Fruit fly (Drosophila melanogaster) whole organism, embryonic: Measurements from ENCODE around the gene wam.
A peak's percentile ranks its signal among the peaks of the same experiment; 100 is the strongest.

Source experiments
- ATbp ChIP-seq: fragments of 200-800 bp; sonication (Bioruptor generic); optimal IDR thresholded peaks from 2 replicates; lab custom pipeline; 2017; ENCODE audit warnings: missing biosample characterization, mild to moderate bottlenecking, missing genetic modification characterization, missing genetic modification reagents
- Aef1 ChIP-seq: fragments of 200-800 bp; sonication (Bioruptor generic); IDR thresholded peaks from 3 replicates; pipeline ENCODE4 v1.3.6; 2022; ENCODE audit warnings: missing biosample characterization, missing genetic modification characterization
- Asciz ChIP-seq: fragments of 200-800 bp; sonication (Bioruptor generic); optimal IDR thresholded peaks from 2 replicates; lab custom pipeline; 2017; ENCODE audit warnings: missing biosample characterization, mild to moderate bottlenecking, missing genetic modification characterization, missing genetic modification reagents
- B-H2 ChIP-seq: fragments of 200-800 bp; sonication (Bioruptor generic); optimal IDR thresholded peaks from 2 replicates; lab custom pipeline; 2018; ENCODE audit warnings: missing biosample characterization, mild to moderate bottlenecking, missing genetic modification characterization
- Bgb ChIP-seq: fragments of 200-800 bp; sonication (Bioruptor generic); IDR thresholded peaks from 2 replicates; pipeline ENCODE4 v1.3.6; 2022; ENCODE audit warnings: missing biosample characterization, missing genetic modification characterization; ENCODE audit not compliant: partially characterized antibody
- CG10431 ChIP-seq: fragments of 200-800 bp; sonication (Bioruptor generic); optimal IDR thresholded peaks from 3 replicates; lab custom pipeline; 2018; ENCODE audit warnings: missing biosample characterization, mild to moderate bottlenecking, missing genetic modification characterization
- CG11456 ChIP-seq: fragments of 200-800 bp; sonication (Bioruptor generic); IDR thresholded peaks from 3 replicates; pipeline ENCODE4 v1.3.6; 2022; ENCODE audit warnings: missing biosample characterization, missing genetic modification characterization
- CG11560 ChIP-seq: fragments of 200-800 bp; sonication (Bioruptor generic); IDR thresholded peaks from 3 replicates; pipeline ENCODE4 v1.3.6; 2022; ENCODE audit warnings: missing biosample characterization, missing genetic modification characterization
- CG12104 ChIP-seq: fragments of 200-800 bp; sonication (Bioruptor generic); optimal IDR thresholded peaks from 3 replicates; lab custom pipeline; 2016; ENCODE audit warnings: missing biosample characterization, missing genetic modification characterization
- CG12155 ChIP-seq: fragments of 200-800 bp; sonication (Bioruptor generic); optimal IDR thresholded peaks from 3 replicates; lab custom pipeline; 2016; ENCODE audit warnings: missing biosample characterization, missing genetic modification characterization
- CG13624 ChIP-seq: fragments of 200-800 bp; sonication (Bioruptor generic); optimal IDR thresholded peaks from 2 replicates; lab custom pipeline; 2016; ENCODE audit warnings: missing biosample characterization, missing genetic modification characterization
- CG14710 ChIP-seq: fragments of 200-800 bp; sonication (Bioruptor generic); optimal IDR thresholded peaks from 3 replicates; lab custom pipeline; 2019; ENCODE audit warnings: missing biosample characterization, mild to moderate bottlenecking, missing genetic modification characterization, moderate library complexity
- CG15269 ChIP-seq: fragments of 200-800 bp; sonication (Bioruptor generic); optimal IDR thresholded peaks from 2 replicates; lab custom pipeline; 2018; ENCODE audit warnings: missing biosample characterization, mild to moderate bottlenecking, missing genetic modification characterization, moderate library complexity
- CG1603 ChIP-seq: fragments of 200-800 bp; sonication (Bioruptor generic); optimal IDR thresholded peaks from 2 replicates; lab custom pipeline; 2019; ENCODE audit warnings: missing biosample characterization, mild to moderate bottlenecking, missing genetic modification characterization, moderate library complexity
- CG16815 ChIP-seq: fragments of 200-800 bp; sonication (Bioruptor generic); optimal IDR thresholded peaks from 3 replicates; lab custom pipeline; 2017; ENCODE audit warnings: missing biosample characterization, mild to moderate bottlenecking, missing genetic modification characterization
- CG30431 ChIP-seq: fragments of 200-800 bp; sonication (Bioruptor generic); optimal IDR thresholded peaks from 2 replicates; lab custom pipeline; 2017; ENCODE audit warnings: missing biosample characterization, missing genetic modification characterization
- CG3281 ChIP-seq: fragments of 200-800 bp; sonication (Bioruptor generic); optimal IDR thresholded peaks from 3 replicates; lab custom pipeline; 2017; ENCODE audit warnings: missing biosample characterization, mild to moderate bottlenecking, missing genetic modification characterization
- CG3407 ChIP-seq: fragments of 200-800 bp; sonication (Bioruptor generic); optimal IDR thresholded peaks from 2 replicates; lab custom pipeline; 2018; ENCODE audit warnings: missing biosample characterization, mild to moderate bottlenecking, missing genetic modification characterization
- CG3726 ChIP-seq: fragments of 200-800 bp; sonication (Bioruptor generic); IDR thresholded peaks from 3 replicates; pipeline ENCODE4, ENCODE4 v1.3.6; 2022; ENCODE audit warnings: missing biosample characterization, missing genetic modification characterization
- CG6813 ChIP-seq: fragments of 200-800 bp; sonication (Bioruptor generic); optimal IDR thresholded peaks from 2 replicates; lab custom pipeline; 2017; ENCODE audit warnings: missing biosample characterization, missing genetic modification characterization, mild to moderate bottlenecking, moderate library complexity, missing genetic modification reagents
- CG7556 ChIP-seq: fragments of 200-800 bp; sonication (Bioruptor generic); optimal IDR thresholded peaks from 2 replicates; lab custom pipeline; 2017; ENCODE audit warnings: missing biosample characterization, mild to moderate bottlenecking, missing genetic modification characterization
- CoRest ChIP-seq: fragments of 200-800 bp; sonication (Bioruptor generic); optimal IDR thresholded peaks from 3 replicates; lab custom pipeline; 2018; ENCODE audit warnings: missing biosample characterization, mild to moderate bottlenecking, missing genetic modification characterization, moderate library complexity
- Deaf1 ChIP-seq: fragments of 200-800 bp; optimal IDR thresholded peaks from 3 replicates; lab custom pipeline; 2019; ENCODE audit warnings: missing biosample characterization, mild to moderate bottlenecking, missing genetic modification characterization, moderate library complexity
- Drgx ChIP-seq: fragments of 200-800 bp; sonication (Bioruptor generic); IDR thresholded peaks from 2 replicates; pipeline ENCODE4 v1.3.6; 2022; ENCODE audit warnings: missing biosample characterization, missing genetic modification characterization
- Ets65A ChIP-seq: fragments of 200-800 bp; sonication (Bioruptor generic); peaks from one replicate; lab custom pipeline; 2016; ENCODE audit warnings: missing biosample characterization, missing genetic modification characterization
- Lhr ChIP-seq: fragments of 200-800 bp; sonication (Bioruptor generic); optimal IDR thresholded peaks from 3 replicates; lab custom pipeline; 2017; ENCODE audit warnings: mild to moderate bottlenecking, missing biosample characterization, missing genetic modification reagents, missing genetic modification characterization
- Nf-YB ChIP-seq: fragments of 200-800 bp; sonication (Bioruptor generic); optimal IDR thresholded peaks from 3 replicates; lab custom pipeline; 2019; ENCODE audit warnings: missing biosample characterization, mild to moderate bottlenecking, missing genetic modification characterization, moderate library complexity
- Nf-YC ChIP-seq: fragments of 200-800 bp; optimal IDR thresholded peaks from 3 replicates; lab custom pipeline; 2019; ENCODE audit warnings: missing biosample characterization, mild to moderate bottlenecking, missing genetic modification characterization, moderate library complexity
- Oli ChIP-seq: fragments of 200-800 bp; sonication (Bioruptor generic); optimal IDR thresholded peaks from 2 replicates; lab custom pipeline; 2018; ENCODE audit warnings: missing biosample characterization, mild to moderate bottlenecking, missing genetic modification characterization, moderate library complexity
- Pdp1 ChIP-seq, 2 experiments: fragments of 200-800 bp; sonication (Bioruptor generic); optimal IDR thresholded peaks; 3 replicates each; lab custom pipeline; 2016; ENCODE audit warnings: missing biosample characterization in 2 of 2, missing genetic modification characterization in 2 of 2, mild to moderate bottlenecking in 1 of 2, moderate library complexity in 1 of 2
- crol ChIP-seq: fragments of 200-800 bp; sonication (Bioruptor generic); IDR thresholded peaks from 2 replicates; pipeline ENCODE4 v1.3.6; 2022; ENCODE audit warnings: missing biosample characterization, missing genetic modification characterization
- dmrt99B ChIP-seq: fragments of 200-800 bp; sonication (Bioruptor generic); optimal IDR thresholded peaks from 2 replicates; lab custom pipeline; 2018; ENCODE audit warnings: missing biosample characterization, mild to moderate bottlenecking, missing genetic modification characterization, moderate library complexity
- fd3F ChIP-seq: fragments of 200-800 bp; sonication (Bioruptor generic); optimal IDR thresholded peaks from 2 replicates; lab custom pipeline; 2018; ENCODE audit warnings: missing biosample characterization, mild to moderate bottlenecking, missing genetic modification characterization, moderate library complexity
- ftz-f1 ChIP-seq: fragments of 200-800 bp; sonication (Bioruptor generic); optimal IDR thresholded peaks from 2 replicates; lab custom pipeline; 2016; ENCODE audit warnings: missing biosample characterization, missing genetic modification characterization
- grn ChIP-seq: fragments of 200-800 bp; sonication (Bioruptor generic); optimal IDR thresholded peaks from 3 replicates; lab custom pipeline; 2017; ENCODE audit warnings: missing biosample characterization, missing genetic modification characterization
- kni ChIP-seq: fragments of 200-800 bp; sonication (Bioruptor generic); optimal IDR thresholded peaks from 3 replicates; lab custom pipeline; 2017; ENCODE audit warnings: mild to moderate bottlenecking, missing biosample characterization, missing genetic modification reagents, missing genetic modification characterization
- lbe ChIP-seq: fragments of 200-800 bp; sonication (Bioruptor generic); optimal IDR thresholded peaks from 2 replicates; lab custom pipeline; 2016; ENCODE audit warnings: missing biosample characterization, mild to moderate bottlenecking, missing genetic modification characterization
- lov ChIP-seq, 2 experiments: fragments of 200-800 bp in 1 of 2; fragments of >200 bp in 1 of 2; sonication (Bioruptor generic) in 1 of 2; IDR thresholded peaks in 1 of 2; optimal IDR thresholded peaks in 1 of 2; 2 replicates in 1 of 2; 3 replicates in 1 of 2; pipeline versions ENCODE4 v1.3.6 to Lab custom; 2017 to 2022; ENCODE audit warnings: missing biosample characterization in 1 of 2, missing genetic modification characterization in 1 of 2
- ranshi ChIP-seq: fragments of 200-800 bp; sonication (Bioruptor generic); IDR thresholded peaks from 2 replicates; pipeline ENCODE4 v1.3.6; 2022; ENCODE audit warnings: missing biosample characterization, missing genetic modification characterization
- sens ChIP-seq: fragments of 200-800 bp; sonication (Bioruptor generic); peaks from one replicate; lab custom pipeline; 2016; ENCODE audit warnings: missing biosample characterization, missing genetic modification characterization
- sisA ChIP-seq: fragments of 200-800 bp; sonication (Bioruptor generic); IDR thresholded peaks from 2 replicates; pipeline ENCODE4 v1.3.6; 2022; ENCODE audit warnings: missing biosample characterization, missing genetic modification characterization
- slbo ChIP-seq: fragments of 200-800 bp; sonication (Bioruptor generic); IDR thresholded peaks from 2 replicates; pipeline ENCODE4 v1.3.6; 2022; ENCODE audit warnings: missing biosample characterization, missing genetic modification characterization
- sr ChIP-seq: fragments of 200-800 bp; sonication (Bioruptor generic); IDR thresholded peaks from 3 replicates; pipeline ENCODE4 v1.3.6; 2022; ENCODE audit warnings: missing biosample characterization, missing genetic modification characterization
- twi ChIP-seq: fragments of 200-800 bp; optimal IDR thresholded peaks from 2 replicates; lab custom pipeline; 2019; ENCODE audit warnings: missing biosample characterization, mild to moderate bottlenecking, missing genetic modification characterization, moderate library complexity
- vvl ChIP-seq: fragments of 200-800 bp; sonication (Bioruptor generic); IDR thresholded peaks from 2 replicates; pipeline ENCODE4 v1.3.6; 2022; ENCODE audit warnings: missing biosample characterization, missing genetic modification characterization
- zen ChIP-seq: fragments of 200-800 bp; sonication (Bioruptor generic); optimal IDR thresholded peaks from 3 replicates; lab custom pipeline; 2018; ENCODE audit warnings: missing biosample characterization, mild to moderate bottlenecking, missing genetic modification characterization, moderate library complexity

The wam gene

DNA sequence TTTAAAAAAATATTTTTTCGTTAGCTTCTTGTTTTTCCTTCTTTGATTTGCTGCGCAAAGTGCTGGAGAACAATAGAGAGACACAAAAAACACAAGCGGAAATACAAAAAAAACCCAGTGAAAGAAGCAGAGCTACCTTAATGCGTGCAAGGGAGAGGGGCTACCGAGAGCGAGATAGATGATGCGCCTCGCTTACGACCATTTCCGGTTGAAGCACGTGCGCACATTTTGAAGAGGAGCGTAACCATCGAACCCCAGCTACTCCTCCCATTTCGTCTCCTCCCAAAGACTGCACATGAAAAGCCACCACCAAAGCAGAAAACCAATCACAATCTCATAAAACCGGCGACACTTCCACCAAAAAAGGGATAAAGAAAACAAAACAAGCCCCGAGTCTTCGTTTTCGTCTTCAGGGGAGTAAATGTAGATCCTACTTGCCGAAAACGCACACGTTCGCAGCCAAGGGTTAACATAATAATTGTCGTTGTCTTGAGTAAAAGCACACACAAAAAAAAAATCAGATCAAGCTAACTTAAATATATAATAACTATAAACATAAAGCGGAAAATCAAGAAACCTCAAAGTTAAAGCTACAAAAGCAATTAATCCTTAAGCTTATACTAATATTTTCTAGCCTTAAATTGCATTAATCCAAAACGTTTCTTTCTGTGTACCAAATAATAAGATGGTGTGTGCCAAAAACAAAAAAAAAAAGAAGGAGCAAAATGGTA lies 9.4 kb upstream of the wam start (continued):
- peak; percentile 71 for TF ChIP-seq kni
- TF ChIP-seq zen (tag; lab: Kevin White, UChicago) = peak; percentile 39
- TF ChIP-seq CoRest (tag; lab: Kevin White, UChicago) = peak; percentile 31
- peak; percentile 28 for TF ChIP-seq CG3281 (GFP tag; lab: Kevin White, UChicago)
- peak; percentile 45 for TF ChIP-seq CG16815
- TF ChIP-seq sens (GFP tag; lab: Kevin White, UChicago) = peak; percentile 54
- peak; percentile 8 for TF ChIP-seq CG7556 (GFP tag; lab: Kevin White, UChicago)
- no peak for TF ChIP-seq CG3726 (GFP tag; lab: Robert Waterston, UW)
- peak; percentile 18 for TF ChIP-seq CG10431 (GFP tag; lab: Kevin White, UChicago)
- peak; percentile 27 for TF ChIP-seq CG6813 (GFP tag; lab: Kevin White, UChicago)
- TF ChIP-seq Deaf1 (tag; lab: Kevin White, UChicago) = peak; percentile 65

DNA sequence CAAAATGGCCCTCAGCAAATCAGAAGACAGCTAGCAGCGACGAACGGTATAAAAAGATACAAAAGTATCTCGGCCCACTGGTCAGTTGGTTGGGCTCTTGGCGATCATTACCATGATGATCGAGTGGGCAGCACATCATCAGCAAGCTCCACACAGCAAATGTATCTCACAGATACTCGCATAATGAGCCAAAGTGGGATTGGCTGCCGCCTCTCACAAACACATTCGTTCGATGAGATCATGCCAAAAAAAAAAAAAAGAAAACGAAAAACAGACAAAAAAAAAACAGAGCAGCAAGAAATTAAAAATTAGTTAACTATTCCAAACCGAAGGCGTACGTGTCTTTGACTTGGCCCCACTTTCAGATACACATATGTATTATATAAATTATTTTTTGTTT lies 8.3 kb upstream of the wam start:
- TF ChIP-seq sr = peak; percentile 67; the same call in 2 of the 3 replicates
- TF ChIP-seq Nf-YB (GFP tag; lab: Kevin White, UChicago) = peak; percentile 73
- peak; percentile 83 for TF ChIP-seq Nf-YC (tag; lab: Kevin White, UChicago)
- TF ChIP-seq Pdp1 (GFP tag; optimal IDR thresholded peaks at IDR 0.05; lab: Kevin White, UChicago) = peak in 1 of 2 experiments; percentile 16
- TF ChIP-seq Drgx (GFP tag; lab: Robert Waterston, UW) = 0 out of 2 replicates have a peak, but pooled peaks have one; percentile 21
- TF ChIP-seq crol (GFP tag; lab: Robert Waterston, UW) = no peak
- no peak for TF ChIP-seq lov (optimal IDR thresholded peaks at IDR 0.05; lab: Kevin White, UChicago)
- TF ChIP-seq lov (GFP tag; IDR thresholded peaks at IDR 0.05; lab: Robert Waterston, UW) = 0 out of 3 replicates have a peak, but pooled peaks have one; percentile 15
- TF ChIP-seq B-H2 (GFP tag; lab: Kevin White, UChicago) = no peak

DNA sequence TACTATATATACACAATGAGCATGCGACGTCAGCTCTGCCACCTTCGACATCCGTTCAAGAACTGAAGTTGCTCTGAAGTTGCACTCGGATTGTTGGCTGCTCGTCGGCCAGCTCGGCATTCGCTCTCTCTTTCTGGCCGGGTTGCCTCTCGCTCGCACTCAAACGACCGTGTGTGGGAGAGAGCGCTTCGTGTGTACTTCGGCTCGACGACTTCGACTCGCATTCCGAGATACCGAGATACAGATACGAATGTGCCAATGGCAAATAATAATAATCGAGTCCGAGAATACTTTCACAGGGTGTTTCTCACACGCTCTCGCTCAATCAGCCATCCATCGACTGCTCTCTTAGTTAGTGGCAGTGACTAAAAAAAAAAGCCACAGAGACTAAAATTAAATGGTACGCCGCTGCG lies 7.5 kb upstream of the wam start:
- TF ChIP-seq CG1603 (peak; percentile 24), sisA (GFP tag; lab: Robert Waterston, UW) (no peak), CG30431 (GFP tag; lab: Kevin White, UChicago) (no peak), CG11456 (GFP tag; lab: Robert Waterston, UW) (no peak), CG15269 (tag; lab: Kevin White, UChicago) (no peak), Oli (tag; lab: Kevin White, UChicago) (no peak), lbe (GFP tag; lab: Kevin White, UChicago) (peak; percentile 72), grn (peak; percentile 91), fd3F (GFP tag; lab: Kevin White, UChicago) (no peak), Asciz (no peak), Bgb (peak; percentile 69), Aef1 (GFP tag; lab: Robert Waterston, UW) (no peak), vvl (GFP tag; lab: Robert Waterston, UW) (peak; percentile 72; the same call in 1 of the 2 replicates), ATbp (GFP tag; lab: Kevin White, UChicago) (no peak), dmrt99B (tag; lab: Kevin White, UChicago) (peak; percentile 42), Ets65A (GFP tag; lab: Kevin White, UChicago) (no peak), twi (tag; lab: Kevin White, UChicago) (peak; percentile 23), CG7556 (GFP tag; lab: Kevin White, UChicago) (no peak), CG12155 (GFP tag; lab: Kevin White, UChicago) (peak; percentile 23), ftz-f1 (GFP tag; lab: Kevin White, UChicago) (peak; percentile 83), CG3407 (GFP tag; lab: Kevin White, UChicago) (no peak), CG16815 (no peak), CG13624 (GFP tag; lab: Kevin White, UChicago) (no peak), CG12104 (GFP tag; lab: Kevin White, UChicago) (no peak), slbo (GFP tag; lab: Robert Waterston, UW) (no peak), CG11560 (tag; lab: Robert Waterston, UW) (no peak), ranshi (0 out of 2 replicates have a peak, but pooled peaks have one; percentile 18), CG14710 (tag; lab: Kevin White, UChicago) (no peak), Lhr (GFP tag; lab: Kevin White, UChicago) (no peak)
